Worm (Caenorhabditis elegans) whole organism, L4/young adult: ENCODE data around the gene frpr-10.

ENCODE experiments used
- dao-5 ChIP-seq: sonication (generic microtip); optimal IDR thresholded peaks from 2 replicates; lab custom pipeline; 2016; ENCODE audit warnings: missing genotype, missing genetic modification characterization, moderate library complexity, missing compliant biosample characterization
- him-1 ChIP-seq: sonication (generic microtip); optimal IDR thresholded peaks from 2 replicates; lab custom pipeline; 2016; ENCODE audit warnings: missing genotype, missing genetic modification reagents, missing genetic modification characterization, missing compliant biosample characterization

ce11 chrIV:7955849-7956248 lies 1.8 kb upstream of the frpr-10 start, which contains the start of gene ceh-19:
- TF ChIP-seq him-1 = no peak
- TF ChIP-seq dao-5 (tag; lab: Kevin White, UChicago) = no peak
